Worm (Caenorhabditis elegans) whole organism, L4 larva: Measurements from ENCODE around the gene srg-68.

Source experiments
- D1046.2 ChIP-seq: fragments of 200-800 bp; sonication (Bioruptor generic); IDR thresholded peaks from 2 replicates; pipeline ENCODE4 v1.3.6; 2022; ENCODE audit warnings: missing genetic modification characterization, missing compliant biosample characterization
- R02D3.7 ChIP-seq: fragments of 150-350 bp; sonication (generic microtip); optimal IDR thresholded peaks from 3 replicates; lab custom pipeline; 2014; ENCODE audit warnings: missing biosample characterization, missing genetic modification characterization
- aha-1 ChIP-seq: fragments of 150-350 bp; peaks from one replicate; lab custom pipeline; 2014; ENCODE audit warnings: missing biosample characterization, missing genetic modification characterization
- daf-19 ChIP-seq: fragments of 200-800 bp; sonication (Bioruptor generic); conservative IDR thresholded peaks from 2 replicates; pipeline ENCODE4 v1.3.6; 2022; ENCODE audit warnings: missing genetic modification characterization, missing compliant biosample characterization
- dpl-1 ChIP-seq: fragments of 150-350 bp; optimal IDR thresholded peaks from 2 replicates; lab custom pipeline; 2014; ENCODE audit warnings: missing biosample characterization, missing genetic modification reagents, missing genetic modification characterization
- egl-27 ChIP-seq: sonication (generic microtip); optimal IDR thresholded peaks from 3 replicates; lab custom pipeline; 2017; ENCODE audit warnings: missing biosample characterization, missing genetic modification reagents, missing genetic modification characterization
- fkh-10 ChIP-seq: fragments of 150-350 bp; optimal IDR thresholded peaks from 2 replicates; lab custom pipeline; 2014; ENCODE audit warnings: missing biosample characterization, missing genetic modification reagents, missing genetic modification characterization
- fos-1 ChIP-seq: fragments of 150-350 bp; optimal IDR thresholded peaks from 2 replicates; lab custom pipeline; 2014; ENCODE audit warnings: missing biosample characterization, missing genetic modification characterization
- hlh-11 ChIP-seq: fragments of 200-800 bp; sonication (Bioruptor generic); optimal IDR thresholded peaks from 2 replicates; lab custom pipeline; 2018; ENCODE audit warnings: mild to moderate bottlenecking, missing genetic modification characterization, missing compliant biosample characterization
- lin-15B ChIP-seq: fragments of 150-350 bp; sonication (generic microtip); optimal IDR thresholded peaks from 3 replicates; lab custom pipeline; 2014; ENCODE audit warnings: missing biosample characterization, missing genetic modification characterization
- lir-3 ChIP-seq: sonication (generic microtip); optimal IDR thresholded peaks from 2 replicates; lab custom pipeline; 2016; ENCODE audit warnings: mild to moderate bottlenecking, missing genetic modification characterization, missing compliant biosample characterization
- mep-1 ChIP-seq: fragments of 150-350 bp; sonication (generic microtip); optimal IDR thresholded peaks from 3 replicates; lab custom pipeline; 2014; ENCODE audit warnings: missing biosample characterization, missing genetic modification characterization
- nhr-25 ChIP-seq: sonication (generic microtip); optimal IDR thresholded peaks from 2 replicates; lab custom pipeline; 2017; ENCODE audit warnings: missing genetic modification characterization, mild to moderate bottlenecking, missing compliant biosample characterization, antibody characterized with exemption, moderate library complexity, borderline replicate concordance; ENCODE audit not compliant: insufficient read depth
- nhr-42 ChIP-seq: fragments of 200-800 bp; sonication (Bioruptor generic); IDR thresholded peaks from 2 replicates; pipeline ENCODE4 v1.3.6; 2022; ENCODE audit warnings: missing genetic modification characterization, missing compliant biosample characterization
- nhr-6 ChIP-seq: fragments of 150-350 bp; optimal IDR thresholded peaks from 2 replicates; lab custom pipeline; 2014; ENCODE audit warnings: missing biosample characterization, missing genetic modification characterization
- unc-62 ChIP-seq, 3 experiments: fragments of 150-350 bp in 1 of 3; sonication (generic microtip); optimal IDR thresholded peaks in 2 of 3; peaks in 1 of 3; 1 replicate in 1 of 3; 2 replicates in 2 of 3; lab custom pipeline; 2014 to 2017; ENCODE audit warnings: missing biosample characterization in 3 of 3, missing genetic modification characterization in 3 of 3, missing genetic modification reagents in 3 of 3, missing genotype in 1 of 3
- vab-7 ChIP-seq: fragments of 200-800 bp; sonication (Bioruptor generic); IDR thresholded peaks from 2 replicates; pipeline ENCODE4 v1.3.6; 2022; ENCODE audit warnings: missing genetic modification reagents, missing genetic modification characterization, missing compliant biosample characterization
- zip-2 ChIP-seq: fragments of 150-350 bp; optimal IDR thresholded peaks from 2 replicates; lab custom pipeline; 2014; ENCODE audit warnings: missing biosample characterization, missing genetic modification characterization

Gene srg-68

DNA sequence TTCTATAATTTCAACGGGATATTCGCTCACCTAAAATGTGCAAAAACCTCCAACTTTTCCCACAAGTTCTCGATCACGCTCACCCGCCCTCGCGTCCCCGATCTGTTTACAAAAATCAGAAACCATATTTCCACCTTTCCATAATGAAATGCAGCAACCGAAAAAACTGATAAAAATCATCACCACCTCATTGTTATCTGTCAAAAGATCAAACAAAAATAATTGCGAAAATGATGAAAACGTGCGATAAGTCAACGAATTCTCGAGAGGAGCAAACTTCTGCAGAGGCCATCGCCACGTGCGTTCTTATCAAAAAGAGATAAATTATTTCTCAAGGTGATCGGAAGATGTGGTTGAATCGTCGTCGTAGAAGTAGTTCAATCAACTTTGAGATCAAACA lies 40.2 kb downstream of the srg-68 start (continued):
- TF ChIP-seq unc-62 (GFP tag; optimal IDR thresholded peaks at IDR 0.05 in 1 of 2; lab: Kevin White, UChicago) (peak in 1 of 2 experiments; percentile 32), unc-62 (tag; optimal IDR thresholded peaks at IDR 0.05; lab: Kevin White, UChicago) (no peak), R02D3.7 (tag; lab: Kevin White, UChicago) (no peak), hlh-11 (tag; lab: Kevin White, UChicago) (peak; percentile 77), vab-7 (GFP tag; lab: Robert Waterston, UW) (no peak), lin-15B (no peak), aha-1 (tag; lab: Kevin White, UChicago) (peak; percentile 53), egl-27 (tag; lab: Kevin White, UChicago) (no peak)

DNA sequence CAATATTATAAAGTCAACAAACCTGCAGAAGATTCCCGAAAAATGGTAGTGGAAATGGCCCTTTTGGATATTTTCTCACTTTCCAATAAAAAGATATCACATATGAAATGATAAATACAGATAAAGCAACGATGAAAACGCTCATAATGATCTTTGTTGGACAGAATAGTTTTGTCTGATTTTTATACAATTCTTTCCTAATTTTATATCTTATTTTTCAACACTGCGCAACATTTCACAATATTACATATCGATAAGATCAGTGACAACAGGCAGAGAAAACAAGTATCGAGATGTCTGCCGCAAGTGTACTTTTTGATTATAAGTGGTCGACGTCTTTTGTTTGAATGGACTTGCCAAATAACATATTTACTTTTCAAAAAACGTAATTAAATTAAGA lies 42.1 kb downstream of the srg-68 start, which contains the start of gene cyp-14A5:
Gene cyp-14A5, minus strand, starts transcription at position 163 of the 400 bp plus-strand sequence.
- TF ChIP-seq nhr-6 (tag; lab: Kevin White, UChicago) (no peak), mep-1 (tag; lab: Kevin White, UChicago) (no peak), zip-2 (tag; lab: Kevin White, UChicago) (peak; percentile 66), fkh-10 (no peak), fos-1 (tag; lab: Kevin White, UChicago) (no peak), lir-3 (tag; lab: Kevin White, UChicago) (no peak), nhr-25 (tag; lab: Kevin White, UChicago) (no peak), unc-62 (GFP tag; optimal IDR thresholded peaks at IDR 0.05 in 1 of 2; lab: Kevin White, UChicago) (peak in 1 of 2 experiments; percentile 96), unc-62 (tag; optimal IDR thresholded peaks at IDR 0.05; lab: Kevin White, UChicago) (no peak), lin-15B (no peak), nhr-42 (GFP tag; lab: Robert Waterston, UW) (no peak)

DNA sequence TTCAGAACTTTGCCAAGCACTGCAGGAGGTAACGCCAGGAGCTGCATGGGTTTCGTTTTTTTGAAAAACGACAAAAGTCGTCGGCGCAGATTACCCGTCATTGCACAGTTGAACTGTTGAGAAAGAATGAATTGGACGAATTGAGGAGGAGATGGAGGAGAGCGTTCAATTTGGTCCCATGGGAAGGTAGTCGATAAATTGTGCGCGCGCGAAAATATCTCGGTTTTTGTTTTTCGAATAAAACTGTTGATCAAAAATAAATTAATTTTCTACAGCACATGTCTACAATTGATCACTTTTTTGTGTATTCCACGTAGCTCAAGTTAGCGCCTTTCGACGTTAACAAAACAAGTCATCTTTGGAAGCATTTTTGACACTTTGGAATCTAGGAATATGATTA lies 45.3 kb downstream of the srg-68 start, which contains the start of gene F08F3.6:
Gene F08F3.6, minus strand, starts transcription at position 153 of the 400 bp plus-strand sequence.
- TF ChIP-seq D1046.2 (GFP tag; lab: Robert Waterston, UW) (no peak), zip-2 (tag; lab: Kevin White, UChicago) (no peak), dpl-1 (no peak), daf-19 (no peak)
- TF ChIP-seq, all 104 proteins: peak for 0
